Worm (Caenorhabditis elegans): Measurements from ENCODE around the gene F55G11.10.

ce11 chrIV:12962564-12962963 is 14.0 kb downstream of the F55G11.10 start, which contains the start of gene F55G11.8:
- TF ChIP-seq nhr-28 (tag; optimal IDR thresholded peaks at IDR 0.05) (no peak), nhr-11 (tag; optimal IDR thresholded peaks at IDR 0.05) (no peak), nfya-1 (tag; optimal IDR thresholded peaks at IDR 0.05; ENCODE audit: insufficient read depth) (no peak), skn-1 (tag; optimal IDR thresholded peaks at IDR 0.05) (peak; percentile 2), snpc-4 (tag; optimal IDR thresholded peaks at IDR 0.05) (no peak), pqm-1 (tag; optimal IDR thresholded peaks at IDR 0.05) (peak; percentile 20), unc-39 (tag; optimal IDR thresholded peaks at IDR 0.05) (no peak), jun-1 (tag; optimal IDR thresholded peaks at IDR 0.05) (no peak), ZK546.5 (tag; optimal IDR thresholded peaks at IDR 0.05) (no peak), nhr-237 (tag; optimal IDR thresholded peaks at IDR 0.05) (no peak), nhr-77 (tag; optimal IDR thresholded peaks at IDR 0.05) (no peak), unc-62 (GFP tag; optimal IDR thresholded peaks at IDR 0.05) (no peak), aly-2 (tag; optimal IDR thresholded peaks at IDR 0.05) (no peak)

All from whole organism, L3 larva.